Fruit fly (Drosophila melanogaster) whole organism, embryonic: ENCODE data around the gene CG4629.

Experiments
- Adf1 ChIP-seq: fragments of 200-800 bp; sonication (Bioruptor generic); IDR thresholded peaks from 2 replicates; pipeline ENCODE4 v1.3.6; 2022; ENCODE audit warnings: missing biosample characterization, missing genetic modification characterization
- B-H2 ChIP-seq: fragments of 200-800 bp; sonication (Bioruptor generic); optimal IDR thresholded peaks from 2 replicates; lab custom pipeline; 2018; ENCODE audit warnings: missing biosample characterization, mild to moderate bottlenecking, missing genetic modification characterization
- Bgb ChIP-seq: fragments of 200-800 bp; sonication (Bioruptor generic); IDR thresholded peaks from 2 replicates; pipeline ENCODE4 v1.3.6; 2022; ENCODE audit warnings: missing biosample characterization, missing genetic modification characterization; ENCODE audit not compliant: partially characterized antibody
- CG10959 ChIP-seq: fragments of 200-800 bp; sonication (Bioruptor generic); IDR thresholded peaks from 2 replicates; pipeline ENCODE4 v1.3.6; 2022; ENCODE audit warnings: missing biosample characterization, missing genetic modification characterization
- CG11085 ChIP-seq: fragments of 200-800 bp; sonication (Bioruptor generic); IDR thresholded peaks from 2 replicates; pipeline ENCODE4 v1.3.6; 2022; ENCODE audit warnings: missing biosample characterization, missing genetic modification characterization
- CG12659 ChIP-seq: fragments of 200-800 bp; sonication (Bioruptor generic); optimal IDR thresholded peaks from 3 replicates; lab custom pipeline; 2017; ENCODE audit warnings: mild to moderate bottlenecking, missing biosample characterization, missing genetic modification reagents, missing genetic modification characterization
- CG13775 ChIP-seq: fragments of 200-800 bp; sonication (Bioruptor generic); optimal IDR thresholded peaks from 3 replicates; lab custom pipeline; 2017; ENCODE audit warnings: missing biosample characterization, mild to moderate bottlenecking, missing genetic modification characterization
- CG1647 ChIP-seq: fragments of 200-800 bp; sonication (Bioruptor generic); optimal IDR thresholded peaks from 3 replicates; lab custom pipeline; 2016; ENCODE audit warnings: missing biosample characterization, missing genetic modification characterization
- CG18599 ChIP-seq: fragments of 200-800 bp; sonication (Bioruptor generic); optimal IDR thresholded peaks from 3 replicates; lab custom pipeline; 2017; ENCODE audit warnings: missing biosample characterization, missing genetic modification characterization, mild to moderate bottlenecking, moderate library complexity, missing genetic modification reagents
- CG2120 ChIP-seq: fragments of 200-800 bp; sonication (Bioruptor generic); optimal IDR thresholded peaks from 3 replicates; lab custom pipeline; 2016; ENCODE audit warnings: missing biosample characterization, missing genetic modification characterization
- CG30431 ChIP-seq: fragments of 200-800 bp; sonication (Bioruptor generic); optimal IDR thresholded peaks from 2 replicates; lab custom pipeline; 2017; ENCODE audit warnings: missing biosample characterization, missing genetic modification characterization
- CG3407 ChIP-seq: fragments of 200-800 bp; sonication (Bioruptor generic); optimal IDR thresholded peaks from 2 replicates; lab custom pipeline; 2018; ENCODE audit warnings: missing biosample characterization, mild to moderate bottlenecking, missing genetic modification characterization
- CG3726 ChIP-seq: fragments of 200-800 bp; sonication (Bioruptor generic); IDR thresholded peaks from 3 replicates; pipeline ENCODE4, ENCODE4 v1.3.6; 2022; ENCODE audit warnings: missing biosample characterization, missing genetic modification characterization
- CG4820 ChIP-seq: fragments of 200-800 bp; sonication (Bioruptor generic); optimal IDR thresholded peaks from 3 replicates; lab custom pipeline; 2016; ENCODE audit warnings: missing biosample characterization, missing genetic modification characterization
- CG6272 ChIP-seq: fragments of 200-800 bp; sonication (Bioruptor generic); IDR thresholded peaks from 2 replicates; pipeline ENCODE4 v1.3.6; 2022; ENCODE audit warnings: missing biosample characterization, missing genetic modification characterization
- CG6813 ChIP-seq: fragments of 200-800 bp; sonication (Bioruptor generic); optimal IDR thresholded peaks from 2 replicates; lab custom pipeline; 2017; ENCODE audit warnings: missing biosample characterization, missing genetic modification characterization, mild to moderate bottlenecking, moderate library complexity, missing genetic modification reagents
- CG8281 ChIP-seq: fragments of 200-800 bp; sonication (Bioruptor generic); optimal IDR thresholded peaks from 2 replicates; lab custom pipeline; 2018; ENCODE audit warnings: missing biosample characterization, mild to moderate bottlenecking, missing genetic modification characterization, moderate library complexity
- D19A ChIP-seq: fragments of 200-800 bp; optimal IDR thresholded peaks from 3 replicates; lab custom pipeline; 2019; ENCODE audit warnings: missing biosample characterization, mild to moderate bottlenecking, missing genetic modification characterization, moderate library complexity
- Dad ChIP-seq: fragments of 200-800 bp; sonication (Bioruptor generic); optimal IDR thresholded peaks from 3 replicates; lab custom pipeline; 2016; ENCODE audit warnings: missing biosample characterization, missing genetic modification characterization
- Doc3 ChIP-seq: fragments of 200-800 bp; sonication (Bioruptor generic); IDR thresholded peaks from 3 replicates; pipeline ENCODE4 v1.3.6; 2022; ENCODE audit warnings: missing biosample characterization, missing genetic modification characterization; ENCODE audit not compliant: partially characterized antibody
- ERR ChIP-seq: fragments of 200-800 bp; sonication (Bioruptor generic); optimal IDR thresholded peaks from 2 replicates; lab custom pipeline; 2016; ENCODE audit warnings: missing biosample characterization, missing genetic modification characterization
- Elba2 ChIP-seq: fragments of 200-800 bp; sonication (Bioruptor generic); optimal IDR thresholded peaks from 3 replicates; lab custom pipeline; 2016; ENCODE audit warnings: missing biosample characterization, missing genetic modification characterization
- Ets97D ChIP-seq: fragments of 200-800 bp; sonication (Bioruptor generic); optimal IDR thresholded peaks from 3 replicates; lab custom pipeline; 2016; ENCODE audit warnings: missing biosample characterization, missing genetic modification characterization
- Hr51 ChIP-seq, 2 experiments: fragments of 200-800 bp; sonication (Bioruptor generic); optimal IDR thresholded peaks; 2 replicates in 1 of 2; 3 replicates in 1 of 2; lab custom pipeline; 2016 to 2018; ENCODE audit warnings: missing biosample characterization in 2 of 2, missing genetic modification characterization in 2 of 2, mild to moderate bottlenecking in 1 of 2, moderate library complexity in 1 of 2
- Lpt ChIP-seq: fragments of >200 bp; optimal IDR thresholded peaks from 2 replicates; lab custom pipeline; 2018; ENCODE audit warnings: missing biosample characterization, missing genetic modification characterization
- PHDP ChIP-seq: fragments of 200-800 bp; sonication (Bioruptor generic); optimal IDR thresholded peaks from 3 replicates; lab custom pipeline; 2018; ENCODE audit warnings: missing biosample characterization, mild to moderate bottlenecking, missing genetic modification characterization, moderate library complexity
- Ptx1 ChIP-seq: fragments of 200-800 bp; sonication (Bioruptor generic); IDR thresholded peaks from 2 replicates; pipeline ENCODE4 v1.3.6; 2022; ENCODE audit warnings: missing biosample characterization, missing genetic modification characterization
- Ravus ChIP-seq: fragments of 200-800 bp; sonication (Bioruptor generic); IDR thresholded peaks from 2 replicates; pipeline ENCODE4 v1.3.6; 2022; ENCODE audit warnings: missing biosample characterization, missing genetic modification characterization
- Rx ChIP-seq: fragments of 200-800 bp; sonication (Bioruptor generic); IDR thresholded peaks from 2 replicates; pipeline ENCODE4 v1.3.6; 2022; ENCODE audit warnings: missing biosample characterization, missing genetic modification characterization
- Scr ChIP-seq: fragments of 200-800 bp; sonication (Bioruptor generic); IDR thresholded peaks from 2 replicates; pipeline ENCODE4 v1.3.6; 2022; ENCODE audit warnings: missing biosample characterization, missing genetic modification characterization; ENCODE audit not compliant: partially characterized antibody
- Spps ChIP-seq: fragments of 200-800 bp; sonication (Bioruptor generic); optimal IDR thresholded peaks from 2 replicates; lab custom pipeline; 2018; ENCODE audit warnings: missing biosample characterization, mild to moderate bottlenecking, missing genetic modification characterization
- Sry-β ChIP-seq: fragments of 200-800 bp; sonication (Bioruptor generic); optimal IDR thresholded peaks from 2 replicates; lab custom pipeline; 2018; ENCODE audit warnings: missing biosample characterization, mild to moderate bottlenecking, missing genetic modification characterization, moderate library complexity
- abd-A ChIP-seq: fragments of 200-800 bp; sonication (Bioruptor generic); optimal IDR thresholded peaks from 3 replicates; lab custom pipeline; 2019; ENCODE audit warnings: missing biosample characterization, mild to moderate bottlenecking, missing genetic modification characterization, moderate library complexity
- al ChIP-seq: fragments of 200-800 bp; sonication (Bioruptor generic); IDR thresholded peaks from 2 replicates; pipeline ENCODE4 v1.3.6; 2022; ENCODE audit warnings: missing biosample characterization, missing genetic modification characterization
- ara ChIP-seq: fragments of 200-800 bp; sonication (Bioruptor generic); IDR thresholded peaks from 2 replicates; pipeline ENCODE4 v1.3.6; 2022; ENCODE audit warnings: missing biosample characterization, missing genetic modification characterization
- chm ChIP-seq: fragments of 200-800 bp; sonication (Bioruptor generic); IDR thresholded peaks from 2 replicates; pipeline ENCODE4 v1.3.6; 2022; ENCODE audit warnings: missing biosample characterization, missing genetic modification characterization
- ci ChIP-seq: fragments of 200-800 bp; sonication (Bioruptor generic); IDR thresholded peaks from 3 replicates; pipeline ENCODE4 v1.3.6; 2022; ENCODE audit warnings: missing biosample characterization, missing genetic modification characterization
- croc ChIP-seq: fragments of 200-800 bp; sonication (Bioruptor generic); conservative IDR thresholded peaks from 3 replicates; pipeline ENCODE4 v1.3.6; 2022; ENCODE audit warnings: missing biosample characterization, missing genetic modification characterization
- dmrt11E ChIP-seq: fragments of 200-800 bp; sonication (Bioruptor generic); optimal IDR thresholded peaks from 3 replicates; lab custom pipeline; 2018; ENCODE audit warnings: missing biosample characterization, mild to moderate bottlenecking, missing genetic modification characterization, moderate library complexity
- grau ChIP-seq: fragments of 200-800 bp; optimal IDR thresholded peaks from 3 replicates; lab custom pipeline; 2019; ENCODE audit warnings: missing biosample characterization, mild to moderate bottlenecking, missing genetic modification characterization, moderate library complexity
- ham ChIP-seq: fragments of 200-800 bp; sonication (Bioruptor generic); IDR thresholded peaks from 2 replicates; pipeline ENCODE4 v1.3.6; 2022; ENCODE audit warnings: missing biosample characterization, missing genetic modification characterization
- inv ChIP-seq: fragments of 200-800 bp; sonication (Bioruptor generic); IDR thresholded peaks from 2 replicates; pipeline ENCODE4 v1.3.6; 2022; ENCODE audit warnings: missing biosample characterization, missing genetic modification characterization; ENCODE audit not compliant: partially characterized antibody
- nau ChIP-seq: fragments of 200-800 bp; sonication (Bioruptor generic); optimal IDR thresholded peaks from 3 replicates; lab custom pipeline; 2017; ENCODE audit warnings: missing biosample characterization, mild to moderate bottlenecking, missing genetic modification characterization, missing genetic modification reagents
- nom ChIP-seq: fragments of 200-800 bp; sonication (Bioruptor generic); optimal IDR thresholded peaks from 2 replicates; lab custom pipeline; 2017; ENCODE audit warnings: missing biosample characterization, missing genetic modification characterization, mild to moderate bottlenecking, moderate library complexity, missing genetic modification reagents
- rib ChIP-seq: fragments of 200-800 bp; sonication (Bioruptor generic); IDR thresholded peaks from 2 replicates; pipeline ENCODE4 v1.3.6; 2022; ENCODE audit warnings: missing biosample characterization, missing genetic modification characterization
- seq ChIP-seq: fragments of 200-800 bp; sonication (Bioruptor generic); IDR thresholded peaks from 2 replicates; pipeline ENCODE4 v1.3.6; 2022; ENCODE audit warnings: missing biosample characterization, missing genetic modification characterization
- sob ChIP-seq: fragments of 200-800 bp; sonication (Bioruptor generic); IDR thresholded peaks from 2 replicates; pipeline ENCODE4 v1.3.6; 2022; ENCODE audit warnings: missing biosample characterization, missing genetic modification characterization
- ssp ChIP-seq: fragments of 200-800 bp; sonication (Bioruptor generic); IDR thresholded peaks from 2 replicates; pipeline ENCODE4 v1.3.6; 2022; ENCODE audit warnings: missing biosample characterization, missing genetic modification characterization
- sug ChIP-seq: fragments of 200-800 bp; optimal IDR thresholded peaks from 2 replicates; lab custom pipeline; 2019; ENCODE audit warnings: missing biosample characterization, mild to moderate bottlenecking, missing genetic modification characterization, moderate library complexity
- tap ChIP-seq: fragments of 200-800 bp; optimal IDR thresholded peaks from 3 replicates; lab custom pipeline; 2019; ENCODE audit warnings: missing biosample characterization, mild to moderate bottlenecking, missing genetic modification characterization, moderate library complexity
- trh ChIP-seq: fragments of 200-800 bp; sonication (Bioruptor generic); optimal IDR thresholded peaks from 2 replicates; lab custom pipeline; 2016; ENCODE audit warnings: missing biosample characterization, missing genetic modification characterization
- vvl ChIP-seq: fragments of 200-800 bp; sonication (Bioruptor generic); IDR thresholded peaks from 2 replicates; pipeline ENCODE4 v1.3.6; 2022; ENCODE audit warnings: missing biosample characterization, missing genetic modification characterization

CG4629 gene

DNA sequence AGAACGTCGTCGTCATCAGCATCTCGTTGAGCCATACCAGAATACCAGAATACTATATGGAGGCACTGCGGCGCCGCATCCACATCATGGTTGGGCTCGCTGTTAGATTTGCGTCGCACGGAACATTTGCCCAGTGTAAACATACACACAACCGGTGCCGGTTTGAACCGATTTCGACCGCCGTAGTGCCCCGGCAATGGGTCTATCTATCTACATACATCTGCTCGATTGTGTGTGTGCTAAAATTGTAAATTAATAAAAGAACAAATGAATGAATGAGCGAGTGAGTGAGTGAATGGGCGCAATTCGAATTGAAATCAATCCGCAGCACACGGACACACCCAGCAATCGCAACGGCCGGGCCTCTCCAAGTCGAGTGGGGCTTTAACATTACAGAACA, 23.1 kb upstream of the CG4629 start (continued):
- TF ChIP-seq ssp (no peak), rib (GFP tag; lab: Robert Waterston, UW) (no peak), CG3726 (GFP tag; lab: Robert Waterston, UW) (no peak), CG10959 (GFP tag; lab: Robert Waterston, UW) (no peak), Scr (GFP tag; lab: Robert Waterston, UW) (no peak), ham (GFP tag; lab: Robert Waterston, UW) (no peak), chm (no peak), CG12659 (GFP tag; lab: Kevin White, UChicago) (peak; percentile 13), Doc3 (GFP tag; lab: Robert Waterston, UW) (no peak), D19A (tag; lab: Kevin White, UChicago) (no peak), CG1647 (no peak), CG6272 (GFP tag; lab: Robert Waterston, UW) (no peak), Sry-β (no peak), sob (no peak; the same call in 1 of the 2 replicates), CG3407 (GFP tag; lab: Kevin White, UChicago) (no peak), sug (peak; percentile 88), Elba2 (GFP tag; lab: Kevin White, UChicago) (no peak), ERR (GFP tag; lab: Kevin White, UChicago) (no peak), croc (no peak), Spps (no peak), Lpt (GFP tag; lab: Kevin White, UChicago) (no peak), Ptx1 (GFP tag; lab: Robert Waterston, UW) (no peak), ci (GFP tag; lab: Robert Waterston, UW) (no peak; the same call in 2 of the 3 replicates), B-H2 (GFP tag; lab: Kevin White, UChicago) (peak; percentile 58), seq (GFP tag; lab: Robert Waterston, UW) (0 out of 2 replicates have a peak, but pooled peaks have one; percentile 18), PHDP (tag; lab: Kevin White, UChicago) (peak; percentile 8), vvl (GFP tag; lab: Robert Waterston, UW) (no peak), Hr51 (GFP tag; optimal IDR thresholded peaks at IDR 0.05; lab: Kevin White, UChicago) (no peak), Ets97D (GFP tag; lab: Kevin White, UChicago) (no peak), abd-A (peak; percentile 9), CG4820 (GFP tag; lab: Kevin White, UChicago) (no peak), Dad (no peak), CG11085 (GFP tag; lab: Robert Waterston, UW) (no peak), CG18599 (GFP tag; lab: Kevin White, UChicago) (peak; percentile 25), Ravus (GFP tag; lab: Robert Waterston, UW) (no peak), CG8281 (tag; lab: Kevin White, UChicago) (peak; percentile 99), Bgb (GFP tag; lab: Robert Waterston, UW) (no peak), CG2120 (peak; percentile 18), CG30431 (no peak), dmrt11E (tag; lab: Kevin White, UChicago) (no peak), inv (GFP tag; lab: Robert Waterston, UW) (no peak), Adf1 (GFP tag; lab: Robert Waterston, UW) (no peak), ara (no peak), grau (tag; lab: Kevin White, UChicago) (no peak), tap (tag; lab: Kevin White, UChicago) (no peak), nom (GFP tag; lab: Kevin White, UChicago) (no peak), nau (GFP tag; lab: Kevin White, UChicago) (no peak), trh (no peak), Rx (GFP tag; lab: Robert Waterston, UW) (no peak), CG6813 (GFP tag; lab: Kevin White, UChicago) (peak; percentile 15), al (GFP tag; lab: Robert Waterston, UW) (no peak), CG13775 (GFP tag; lab: Kevin White, UChicago) (no peak)
